Fruit fly (Drosophila melanogaster): ENCODE results near the gene Uqcc1.

Gene Uqcc1

DNA sequence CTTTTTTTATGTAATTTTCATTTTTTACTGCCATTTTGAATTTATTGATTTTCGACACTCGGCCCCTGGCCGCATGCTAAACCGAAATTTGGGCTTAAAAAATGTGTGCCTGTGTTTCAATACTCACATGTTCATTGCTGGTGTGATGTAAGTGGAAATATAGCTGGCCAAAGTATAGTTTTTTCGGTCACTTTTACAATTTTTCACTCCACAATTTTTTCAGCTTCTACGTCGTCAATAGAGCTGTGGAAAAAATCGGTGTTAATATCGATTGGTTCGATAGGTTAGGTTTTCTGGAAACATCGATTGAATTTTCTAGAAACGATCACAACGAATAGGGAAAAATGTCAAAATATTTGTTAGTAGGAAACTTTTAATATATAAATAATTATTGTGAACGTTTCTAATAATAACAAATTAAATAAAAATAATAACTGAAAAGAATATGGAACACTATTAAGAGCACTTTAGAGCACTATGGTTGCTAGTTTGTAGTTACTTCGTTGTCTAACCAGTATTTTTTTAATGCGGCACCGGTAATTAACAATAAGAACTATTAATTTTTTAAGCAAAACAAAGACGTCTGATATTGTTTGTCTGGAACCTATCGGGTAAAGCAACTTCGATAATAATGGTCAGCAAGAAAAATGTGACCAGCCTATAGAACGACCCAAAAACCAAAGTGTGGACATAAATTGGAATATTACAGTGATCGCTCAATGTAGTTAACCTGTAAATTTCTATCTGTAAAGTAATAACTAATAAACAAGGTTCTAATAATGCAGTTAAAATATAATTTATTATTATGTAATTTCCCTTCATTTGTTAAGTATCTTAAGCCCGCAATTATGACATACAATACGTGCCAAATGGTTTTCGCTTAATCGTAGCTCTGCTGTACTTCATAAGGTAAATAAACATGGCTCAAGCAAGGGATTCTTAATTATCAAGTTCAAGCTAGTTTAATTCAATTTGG, 2.4 kb downstream of the Uqcc1 start, which contains the start of the genes CG10077 and CG9948 (continued):
- TF ChIP-seq CG4424 (GFP tag; optimal IDR thresholded peaks at IDR 0.05) (peak; percentile 89), CG11504 (tag; optimal IDR thresholded peaks at IDR 0.05) (peak; percentile 91), GATAe (GFP tag; conservative IDR thresholded peaks at IDR 0.05) (no peak), cg (GFP tag; optimal IDR thresholded peaks at IDR 0.05) (no peak), CG7786 (GFP tag; optimal IDR thresholded peaks at IDR 0.05) (peak; percentile 6), Atf6 (GFP tag; IDR thresholded peaks at IDR 0.05) (peak; percentile 93), Optix (GFP tag; IDR thresholded peaks at IDR 0.05) (peak; percentile 74; the same call in 2 of the 3 replicates), Myb (GFP tag; optimal IDR thresholded peaks at IDR 0.05) (peak; percentile 31), CG12391 (tag; optimal IDR thresholded peaks at IDR 0.05) (peak; percentile 93), CG15514 (GFP tag; optimal IDR thresholded peaks at IDR 0.05) (peak; percentile 77), lov (optimal IDR thresholded peaks at IDR 0.05) (no peak), lov (GFP tag; IDR thresholded peaks at IDR 0.05) (peak; percentile 46; the same call in 1 of the 3 replicates), usp (GFP tag; optimal IDR thresholded peaks at IDR 0.05) (no peak), zf30C (GFP tag; optimal IDR thresholded peaks at IDR 0.05) (no peak), Side (GFP tag; optimal IDR thresholded peaks at IDR 0.05) (peak; percentile 38), CG12769 (tag; optimal IDR thresholded peaks at IDR 0.05) (peak; percentile 94), CoRest (tag; optimal IDR thresholded peaks at IDR 0.05) (peak; percentile 91), MESR4 (GFP tag; optimal IDR thresholded peaks at IDR 0.05) (peak; percentile 92), lab (GFP tag; optimal IDR thresholded peaks at IDR 0.05) (peak; percentile 93), D19A (tag; optimal IDR thresholded peaks at IDR 0.05) (peak; percentile 86), TFAM (GFP tag; optimal IDR thresholded peaks at IDR 0.05) (peak; percentile 26), nmo (GFP tag; optimal IDR thresholded peaks at IDR 0.05) (peak; percentile 91), bsh (GFP tag; optimal IDR thresholded peaks at IDR 0.05) (peak; percentile 73 to 94), CG13424 (tag; optimal IDR thresholded peaks at IDR 0.05) (peak; percentile 92), Nf-YC (tag; optimal IDR thresholded peaks at IDR 0.05) (peak; percentile 85), org-1 (GFP tag; optimal IDR thresholded peaks at IDR 0.05) (peak; percentile 79), Six4 (GFP tag; optimal IDR thresholded peaks at IDR 0.05) (peak; percentile 71), CG10979 (tag; optimal IDR thresholded peaks at IDR 0.05) (peak; percentile 89), inv (GFP tag; IDR thresholded peaks at IDR 0.05; ENCODE audit: partially characterized antibody) (peak; percentile 63), Poxn (GFP tag; IDR thresholded peaks at IDR 0.05) (peak; percentile 66; the same call in 1 of the 2 replicates), Sry-β (GFP tag; optimal IDR thresholded peaks at IDR 0.05) (peak; percentile 3), CG17829 (tag; optimal IDR thresholded peaks at IDR 0.05) (peak; percentile 90), h (optimal IDR thresholded peaks at IDR 0.05) (no peak), HmgZ (tag; optimal IDR thresholded peaks at IDR 0.05) (peak; percentile 92), sob (GFP tag; IDR thresholded peaks at IDR 0.05) (peak; percentile 90), Dfd (GFP tag; optimal IDR thresholded peaks at IDR 0.05) (no peak), bbx (GFP tag; IDR thresholded peaks at IDR 0.05; ENCODE audit: partially characterized antibody) (peak; percentile 76), Taf1 (GFP tag; IDR thresholded peaks at IDR 0.05) (peak; percentile 85), Hmr (GFP tag; optimal IDR thresholded peaks at IDR 0.05) (peak; percentile 85), CG13296 (GFP tag; optimal IDR thresholded peaks at IDR 0.05) (peak; percentile 87), croc (GFP tag; conservative IDR thresholded peaks at IDR 0.05) (peak; percentile 86), PHDP (tag; optimal IDR thresholded peaks at IDR 0.05) (peak; percentile 92), NC2α (GFP tag; optimal IDR thresholded peaks at IDR 0.05) (peak; percentile 18), cato (GFP tag; optimal IDR thresholded peaks at IDR 0.05; ENCODE audit: borderline replicate concordance) (peak; percentile 79), Dad (GFP tag; optimal IDR thresholded peaks at IDR 0.05) (peak; percentile 40), HLH54F (GFP tag; optimal IDR thresholded peaks at IDR 0.05) (peak; percentile 51), CG30020 (tag; optimal IDR thresholded peaks at IDR 0.05) (peak; percentile 75), CG8924 (tag; optimal IDR thresholded peaks at IDR 0.05) (peak; percentile 90)
